Worm (Caenorhabditis elegans): ENCODE results near the gene C17E7.9.

ce11 chrV:3860123-3860522 lies 30.5 kb downstream of the C17E7.9 start, which contains the start of gene nhr-189:
- no peak for TF ChIP-seq pqm-1 (tag; optimal IDR thresholded peaks at IDR 0.05)
- no peak for TF ChIP-seq ama-1 (optimal IDR thresholded peaks at IDR 0.05)
- no peak for TF ChIP-seq nfya-1 (tag; optimal IDR thresholded peaks at IDR 0.05)
- no peak for TF ChIP-seq ceh-9 (tag; optimal IDR thresholded peaks at IDR 0.05)

Measured in whole organism, late embryonic.